Worm (Caenorhabditis elegans): Measurements from ENCODE around the gene K04C1.2.

Gene K04C1.2

ce11 chrX:14247436-14248103, 9.1 kb downstream of the K04C1.2 start, which contains the start of gene K04C1.5 (continued):
- TF ChIP-seq D2030.7 (GFP tag; IDR thresholded peaks at IDR 0.05), result peak; percentile 28; the same call in 1 of the 2 replicates

- TF ChIP-seq lsy-27 (tag; optimal IDR thresholded peaks at IDR 0.05; ENCODE audit: borderline replicate concordance, insufficient read depth) (no peak), hmg-1.2 (GFP tag; IDR thresholded peaks at IDR 0.05) (no peak), mxl-1 (tag; optimal IDR thresholded peaks at IDR 0.05) (no peak), Y53F4B.3 (GFP tag; IDR thresholded peaks at IDR 0.05) (no peak), F23B12.7 (tag; optimal IDR thresholded peaks at IDR 0.05; ENCODE audit: insufficient read depth) (no peak), bed-1 (GFP tag; IDR thresholded peaks at IDR 0.05) (no peak), ceh-40 (GFP tag; IDR thresholded peaks at IDR 0.05) (no peak), madf-10 (tag; optimal IDR thresholded peaks at IDR 0.05) (no peak), K11D2.4 (GFP tag; IDR thresholded peaks at IDR 0.05) (no peak), lag-1 (GFP tag; IDR thresholded peaks at IDR 0.05) (no peak), T26A5.8 (tag; optimal IDR thresholded peaks at IDR 0.05) (no peak), madf-8 (GFP tag; conservative IDR thresholded peaks at IDR 0.05) (no peak), ceh-100 (GFP tag; IDR thresholded peaks at IDR 0.05) (no peak), ccch-3 (GFP tag; optimal IDR thresholded peaks at IDR 0.05) (no peak), Y53G8AR.9 (GFP tag; conservative IDR thresholded peaks at IDR 0.05) (no peak), snpc-1.1 (tag; optimal IDR thresholded peaks at IDR 0.05; ENCODE audit: insufficient read depth) (no peak), nfyb-1 (GFP tag; IDR thresholded peaks at IDR 0.05) (no peak), him-1 (tag; optimal IDR thresholded peaks at IDR 0.05) (no peak), hlh-12 (tag; optimal IDR thresholded peaks at IDR 0.05) (no peak)
Measured at ce11 chrX:14252042-14252441, 13.5 kb downstream of the K04C1.2 start, which contains the start of gene E02H4.6. E02H4.6 (minus strand) TSS chrX:14252142.

ce11 chrX:14255031-14255430, 16.5 kb downstream of the K04C1.2 start, which contains the start of gene E02H4.5:
E02H4.5 (minus strand) TSS chrX:14255131.
- TF ChIP-seq fkh-3 (tag; optimal IDR thresholded peaks at IDR 0.05) (no peak), ztf-18 (tag; optimal IDR thresholded peaks at IDR 0.05) (no peak), ccch-3 (GFP tag; optimal IDR thresholded peaks at IDR 0.05) (no peak), Y53G8AR.9 (GFP tag; conservative IDR thresholded peaks at IDR 0.05) (no peak), nhr-90 (tag; optimal IDR thresholded peaks at IDR 0.05) (no peak), ceh-100 (GFP tag; IDR thresholded peaks at IDR 0.05) (no peak), B0035.1 (tag; optimal IDR thresholded peaks at IDR 0.05) (no peak), F37B4.10 (GFP tag; IDR thresholded peaks at IDR 0.05) (no peak), repo-1 (tag; optimal IDR thresholded peaks at IDR 0.05) (no peak), dpl-1 (GFP tag; optimal IDR thresholded peaks at IDR 0.05) (no peak), dpff-1 (tag; optimal IDR thresholded peaks at IDR 0.05) (no peak), F23B12.7 (tag; optimal IDR thresholded peaks at IDR 0.05; ENCODE audit: insufficient read depth) (no peak), Y79H2A.3 (GFP tag; conservative IDR thresholded peaks at IDR 0.05) (no peak), lin-35 (GFP tag; optimal IDR thresholded peaks at IDR 0.05) (no peak), ztf-3 (GFP tag; optimal IDR thresholded peaks at IDR 0.05) (no peak), K11D2.4 (GFP tag; IDR thresholded peaks at IDR 0.05) (no peak)

- TF ChIP-seq cebp-2 (GFP tag; IDR thresholded peaks at IDR 0.05), result no peak
- no peak for TF ChIP-seq mxl-1 (tag; optimal IDR thresholded peaks at IDR 0.05)
- TF ChIP-seq ceh-91 (GFP tag; IDR thresholded peaks at IDR 0.05), result no peak
- TF ChIP-seq lin-26 (GFP tag; IDR thresholded peaks at IDR 0.05), result no peak
- TF ChIP-seq lin-35 (GFP tag; optimal IDR thresholded peaks at IDR 0.05), result no peak
- TF ChIP-seq F37B4.10 (GFP tag; IDR thresholded peaks at IDR 0.05), result no peak
- TF ChIP-seq atf-7 (tag; optimal IDR thresholded peaks at IDR 0.05), result no peak
- no peak for TF ChIP-seq rpc-1 (optimal IDR thresholded peaks at IDR 0.05)
- no peak for TF ChIP-seq rpc-1 (tag; optimal IDR thresholded peaks at IDR 0.05)
- no peak for TF ChIP-seq nfyb-1 (GFP tag; IDR thresholded peaks at IDR 0.05)
Measured at ce11 chrX:14255973-14256372, 17.5 kb downstream of the K04C1.2 start, which contains the start of gene E02H4.7. E02H4.7 (plus strand) TSS chrX:14256273.

Measured in whole organism, young adult.